Fruit fly (Drosophila melanogaster): ENCODE data around the gene CG13458.
A peak's percentile ranks its signal among the peaks of the same experiment; 100 is the strongest.

CG13458 gene

DNA sequence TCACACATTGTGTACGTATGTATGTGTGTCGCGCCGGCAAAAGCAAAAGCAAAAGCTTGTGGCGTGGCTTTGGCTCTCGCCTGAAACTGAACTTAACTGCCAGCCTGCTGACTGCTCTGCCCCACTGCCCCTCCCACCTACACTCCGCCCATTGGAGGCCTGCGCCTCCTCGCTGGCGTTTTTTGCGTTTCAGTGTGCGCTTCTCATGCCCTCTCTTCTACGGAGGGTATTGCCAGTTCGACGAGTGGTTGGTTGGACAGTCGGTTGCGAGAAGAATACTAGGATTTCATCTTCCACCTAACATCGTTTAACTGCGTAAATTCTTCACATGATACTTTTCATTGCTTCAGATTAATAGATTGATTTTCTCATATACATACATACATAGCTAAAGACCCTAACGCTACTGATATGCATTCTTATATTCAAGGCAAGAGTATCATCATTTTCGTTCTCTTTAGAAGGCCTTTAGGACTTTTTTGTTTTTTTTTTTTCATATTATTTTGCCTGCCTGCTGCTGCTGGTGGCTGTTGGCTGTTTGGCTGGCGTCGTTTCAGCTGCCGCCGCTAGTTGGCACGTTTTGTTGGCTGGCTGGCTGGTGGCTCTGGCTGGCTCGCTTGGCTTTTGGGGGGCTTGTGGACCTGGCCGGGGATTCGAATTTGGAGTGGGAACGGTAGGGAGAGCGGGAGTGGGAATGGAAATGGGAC, 8.4 kb upstream of the CG13458 start (continued):
- TF ChIP-seq pum (GFP tag; optimal IDR thresholded peaks at IDR 0.05) (peak; percentile 56), jumu (GFP tag; optimal IDR thresholded peaks at IDR 0.05) (peak; percentile 60), CG10979 (tag; optimal IDR thresholded peaks at IDR 0.05) (peak; percentile 27), CG9932 (GFP tag; IDR thresholded peaks at IDR 0.05) (peak; percentile 60), CG10366 (GFP tag; IDR thresholded peaks at IDR 0.05) (peak; percentile 47; the same call in 1 of the 2 replicates), trh (GFP tag; optimal IDR thresholded peaks at IDR 0.05) (peak; percentile 30), Spps (tag; optimal IDR thresholded peaks at IDR 0.05) (no peak), tgo (GFP tag; IDR thresholded peaks at IDR 0.05) (no peak; the same call in 1 of the 3 replicates), jing (GFP tag; optimal IDR thresholded peaks at IDR 0.05) (peak; percentile 14), CG6254 (GFP tag; optimal IDR thresholded peaks at IDR 0.05) (no peak), dimm (GFP tag; IDR thresholded peaks at IDR 0.05) (no peak), CG4360 (GFP tag; IDR thresholded peaks at IDR 0.05) (no peak), CG7928 (GFP tag; optimal IDR thresholded peaks at IDR 0.05) (no peak), CG2202 (tag; optimal IDR thresholded peaks at IDR 0.05) (no peak), Nf-YA (GFP tag; IDR thresholded peaks at IDR 0.05) (no peak), Doc3 (GFP tag; IDR thresholded peaks at IDR 0.05; ENCODE audit: partially characterized antibody) (no peak), CG5953 (GFP tag; IDR thresholded peaks at IDR 0.05) (peak; percentile 13; the same call in 1 of the 2 replicates), z (GFP tag; IDR thresholded peaks at IDR 0.05) (no peak), scrt (GFP tag; optimal IDR thresholded peaks at IDR 0.05) (peak; percentile 43), CG11085 (GFP tag; IDR thresholded peaks at IDR 0.05) (no peak), CG8924 (tag; optimal IDR thresholded peaks at IDR 0.05) (peak; percentile 37), bigmax (GFP tag; optimal IDR thresholded peaks at IDR 0.05) (no peak), cwo (GFP tag; optimal IDR thresholded peaks at IDR 0.05) (peak; percentile 25), CG16813 (GFP tag; IDR thresholded peaks at IDR 0.05; ENCODE audit: partially characterized antibody) (no peak), fd64A (GFP tag; optimal IDR thresholded peaks at IDR 0.05) (no peak), gce (GFP tag; IDR thresholded peaks at IDR 0.05) (0 out of 3 replicates have a peak, but pooled peaks have one; percentile 5), yki (optimal IDR thresholded peaks at IDR 0.05) (no peak), aop (GFP tag; IDR thresholded peaks at IDR 0.05) (no peak), Mad (GFP tag; optimal IDR thresholded peaks at IDR 0.05) (peak; percentile 42), CG3847 (GFP tag; IDR thresholded peaks at IDR 0.05) (peak; percentile 62), Neu2 (GFP tag; optimal IDR thresholded peaks at IDR 0.05; ENCODE audit: borderline replicate concordance) (no peak), CG18476 (GFP tag; optimal IDR thresholded peaks at IDR 0.05) (no peak), zen (tag; optimal IDR thresholded peaks at IDR 0.05) (no peak), NK7.1 (GFP tag; optimal IDR thresholded peaks at IDR 0.05) (peak; percentile 60), CG8478 (optimal IDR thresholded peaks at IDR 0.05) (no peak), CG15269 (tag; optimal IDR thresholded peaks at IDR 0.05) (peak; percentile 66), dan (GFP tag; IDR thresholded peaks at IDR 0.05) (no peak), CG4820 (GFP tag; optimal IDR thresholded peaks at IDR 0.05) (no peak), CG14014 (GFP tag; IDR thresholded peaks at IDR 0.05) (peak; percentile 59; the same call in 1 of the 2 replicates), Hr39 (optimal IDR thresholded peaks at IDR 0.05) (no peak), H15 (GFP tag; IDR thresholded peaks at IDR 0.05) (0 out of 3 replicates have a peak, but pooled peaks have one; percentile 16), kni (GFP tag; optimal IDR thresholded peaks at IDR 0.05) (no peak), stwl (tag; optimal IDR thresholded peaks at IDR 0.05) (no peak), CG10209 (GFP tag; optimal IDR thresholded peaks at IDR 0.05) (peak; percentile 53), CG6689 (GFP tag; IDR thresholded peaks at IDR 0.05) (peak; percentile 53), CHES-1-like (GFP tag; optimal IDR thresholded peaks at IDR 0.05) (peak; percentile 70), Six4 (GFP tag; optimal IDR thresholded peaks at IDR 0.05) (no peak), Fer3 (tag; optimal IDR thresholded peaks at IDR 0.05) (peak; percentile 42), gcm2 (GFP tag; optimal IDR thresholded peaks at IDR 0.05) (no peak), D19B (GFP tag; optimal IDR thresholded peaks at IDR 0.05) (peak; percentile 49), CG18011 (GFP tag; optimal IDR thresholded peaks at IDR 0.05) (peak; percentile 17)

All from whole organism, embryonic.